Fruit fly (Drosophila melanogaster) whole organism, adult: ENCODE data around the gene UBL3.

ENCODE experiments used
- CG11617 ChIP-seq: fragments of 200-800 bp; sonication (Bioruptor generic); optimal IDR thresholded peaks from 2 replicates; lab custom pipeline; 2017; ENCODE audit warnings: mild to moderate bottlenecking, missing biosample characterization, missing genetic modification reagents, missing genetic modification characterization
- CG12768 ChIP-seq: fragments of 200-800 bp; sonication (Bioruptor generic); optimal IDR thresholded peaks from 2 replicates; lab custom pipeline; 2017; ENCODE audit warnings: missing biosample characterization, missing genetic modification characterization, mild to moderate bottlenecking, moderate library complexity, missing genetic modification reagents
- CG14711 ChIP-seq: fragments of 200-800 bp; sonication (Bioruptor generic); optimal IDR thresholded peaks from 2 replicates; lab custom pipeline; 2018; ENCODE audit warnings: missing biosample characterization, mild to moderate bottlenecking, missing genetic modification characterization, moderate library complexity
- CG1620 ChIP-seq: fragments of 200-800 bp; sonication (Bioruptor generic); optimal IDR thresholded peaks from 2 replicates; lab custom pipeline; 2016; ENCODE audit warnings: missing biosample characterization, missing genetic modification characterization
- CG33017 ChIP-seq: fragments of 200-800 bp; sonication (Bioruptor generic); optimal IDR thresholded peaks from 2 replicates; lab custom pipeline; 2018; ENCODE audit warnings: missing biosample characterization, mild to moderate bottlenecking, missing genetic modification characterization, moderate library complexity
- CG5204 ChIP-seq: fragments of 200-800 bp; sonication (Bioruptor generic); optimal IDR thresholded peaks from 2 replicates; lab custom pipeline; 2016; ENCODE audit warnings: missing biosample characterization, missing genetic modification characterization
- CG7045 ChIP-seq: fragments of 200-800 bp; sonication (Bioruptor generic); optimal IDR thresholded peaks from 2 replicates; lab custom pipeline; 2017; ENCODE audit warnings: missing biosample characterization, mild to moderate bottlenecking, missing genetic modification characterization
- CG7101 ChIP-seq: fragments of 200-800 bp; sonication (Bioruptor generic); optimal IDR thresholded peaks from 2 replicates; lab custom pipeline; 2018; ENCODE audit warnings: missing biosample characterization, mild to moderate bottlenecking, missing genetic modification characterization, moderate library complexity
- Clk ChIP-seq: fragments of 200-800 bp; sonication (Bioruptor generic); optimal IDR thresholded peaks from 2 replicates; lab custom pipeline; 2017; ENCODE audit warnings: missing biosample characterization, missing genetic modification characterization
- Crg-1 ChIP-seq: fragments of 200-800 bp; sonication (Bioruptor generic); optimal IDR thresholded peaks from 2 replicates; lab custom pipeline; 2016; ENCODE audit warnings: missing biosample characterization, missing genetic modification characterization
- Hr96 ChIP-seq: fragments of 200-800 bp; sonication (Bioruptor generic); optimal IDR thresholded peaks from 2 replicates; lab custom pipeline; 2016; ENCODE audit warnings: missing biosample characterization, missing genetic modification characterization
- Mnt ChIP-seq: fragments of 200-800 bp; sonication (Bioruptor generic); optimal IDR thresholded peaks from 2 replicates; lab custom pipeline; 2016; ENCODE audit warnings: missing biosample characterization, mild to moderate bottlenecking, missing genetic modification characterization
- bab1 ChIP-seq: fragments of 200-800 bp; sonication (Bioruptor generic); optimal IDR thresholded peaks from 3 replicates; lab custom pipeline; 2019; ENCODE audit warnings: missing biosample characterization, mild to moderate bottlenecking, missing genetic modification characterization, moderate library complexity
- cic ChIP-seq: fragments of 200-800 bp; sonication (Bioruptor generic); optimal IDR thresholded peaks from 2 replicates; lab custom pipeline; 2017; ENCODE audit warnings: missing biosample characterization, mild to moderate bottlenecking, missing genetic modification characterization, moderate library complexity
- cnc ChIP-seq, 2 experiments: fragments of >200 bp; optimal IDR thresholded peaks; 2 replicates each; lab custom pipeline; 2017
- kay ChIP-seq: fragments of 200-800 bp; sonication (Bioruptor generic); peaks from one replicate; lab custom pipeline; 2016; ENCODE audit warnings: missing biosample characterization, missing genetic modification characterization, borderline replicate concordance
- ovo ChIP-seq: fragments of 200-800 bp; sonication (Bioruptor generic); optimal IDR thresholded peaks from 2 replicates; lab custom pipeline; 2016; ENCODE audit warnings: missing biosample characterization, missing genetic modification characterization
- pad ChIP-seq: fragments of 200-800 bp; sonication (Bioruptor generic); optimal IDR thresholded peaks from 3 replicates; lab custom pipeline; 2017; ENCODE audit warnings: missing biosample characterization, missing genetic modification characterization, mild to moderate bottlenecking, moderate library complexity, missing genetic modification reagents
- tj ChIP-seq: fragments of 200-800 bp; sonication (Bioruptor generic); optimal IDR thresholded peaks from 3 replicates; lab custom pipeline; 2017; ENCODE audit warnings: missing biosample characterization, mild to moderate bottlenecking, missing genetic modification characterization, moderate library complexity
- toe ChIP-seq: fragments of 200-800 bp; sonication (Bioruptor generic); optimal IDR thresholded peaks from 2 replicates; lab custom pipeline; 2016; ENCODE audit warnings: missing biosample characterization, missing genetic modification characterization

Gene UBL3

DNA sequence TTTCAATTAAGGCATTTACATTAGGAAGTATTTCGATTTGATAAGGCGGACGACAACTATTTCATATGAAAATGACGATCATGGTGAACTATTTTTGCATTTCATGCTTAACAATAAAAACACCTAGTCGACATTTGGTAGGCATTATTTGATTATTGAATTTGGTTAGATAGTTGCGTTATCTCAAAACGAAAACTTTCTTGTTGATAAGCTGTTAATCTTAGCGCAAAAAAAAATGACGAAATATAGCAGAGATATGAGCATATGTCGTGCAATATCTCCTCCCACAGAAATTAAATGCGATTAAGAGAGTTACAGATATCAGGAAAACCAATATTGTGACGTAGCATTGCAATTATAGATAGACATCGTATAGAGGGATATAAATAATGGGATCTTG, 35.8 kb upstream of the UBL3 start:
- TF ChIP-seq Clk (GFP tag; lab: Kevin White, UChicago) (no peak), Hr96 (no peak), bab1 (no peak), cnc (optimal IDR thresholded peaks at IDR 0.05; lab: Kevin White, UChicago) (no peak), CG14711 (no peak), pad (GFP tag; lab: Kevin White, UChicago) (no peak), Crg-1 (GFP tag; lab: Kevin White, UChicago) (no peak), toe (no peak), Mnt (GFP tag; lab: Kevin White, UChicago) (no peak), kay (no peak), CG33017 (tag; lab: Kevin White, UChicago) (no peak), CG5204 (GFP tag; lab: Kevin White, UChicago) (no peak)

DNA sequence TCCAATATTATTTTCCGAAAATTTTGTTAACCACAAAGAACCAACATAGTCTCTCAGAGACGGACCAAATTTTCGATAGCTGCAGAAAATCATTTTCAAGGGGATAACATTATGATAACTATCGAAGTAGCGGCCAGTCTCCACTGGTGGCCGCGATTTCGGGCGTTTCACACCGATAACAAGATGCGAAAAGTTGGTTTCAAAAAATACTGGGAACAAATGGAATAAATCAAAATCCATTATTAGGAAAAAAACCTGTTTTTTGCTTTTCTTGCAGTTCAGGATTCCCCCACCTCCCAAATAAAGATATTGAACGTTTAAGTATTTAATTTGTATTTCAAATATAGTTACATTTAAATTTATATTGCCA, 34.3 kb upstream of the UBL3 start, which contains the start of gene tay:
Gene tay (minus strand): TSS at position 65 of the 370 bp plus-strand sequence.
- TF ChIP-seq bab1: no peak
- peak; percentile 26 for TF ChIP-seq kay

DNA sequence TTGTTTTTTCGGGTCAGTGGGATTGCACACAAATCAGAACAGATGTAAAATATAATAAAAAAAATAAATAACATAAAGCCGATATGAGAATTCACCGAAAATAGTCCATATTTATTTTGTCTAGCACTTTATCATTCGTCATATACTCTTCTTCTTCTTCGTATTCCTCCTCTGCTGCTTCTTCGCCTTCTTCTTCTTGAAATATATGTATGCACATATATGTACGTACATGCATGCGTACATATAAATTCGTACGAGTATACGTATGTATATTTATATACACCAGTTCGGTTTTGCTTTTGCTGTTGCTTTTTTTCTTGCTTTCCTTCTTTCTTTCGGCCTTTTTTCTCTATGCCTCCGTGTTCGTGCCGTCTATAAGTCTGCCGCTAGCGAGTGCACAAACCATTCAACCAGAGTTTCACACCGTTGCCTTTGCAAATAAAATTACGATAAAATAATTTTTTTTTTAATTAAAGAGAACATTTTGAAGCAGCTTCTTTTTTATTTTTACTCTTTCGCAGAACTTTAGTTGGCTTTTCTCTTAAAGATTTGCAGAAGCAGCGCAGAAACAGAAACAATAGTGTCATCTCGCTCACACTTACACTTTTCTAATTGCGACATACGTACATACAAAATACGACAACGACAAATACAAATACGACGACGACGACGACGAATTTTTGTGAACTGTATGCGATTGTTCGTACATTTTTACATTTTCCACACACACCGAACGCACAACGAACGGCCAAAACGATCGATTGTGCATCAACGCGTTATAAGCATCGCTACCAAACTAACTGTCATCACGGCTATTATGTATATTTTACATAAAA, 33.7 kb upstream of the UBL3 start:
- TF ChIP-seq Clk (GFP tag; lab: Kevin White, UChicago) (no peak), cic (GFP tag; lab: Kevin White, UChicago) (peak; percentile 93), CG14711 (peak; percentile 58), Mnt (GFP tag; lab: Kevin White, UChicago) (peak; percentile 78), cnc (optimal IDR thresholded peaks at IDR 0.05; lab: Kevin White, UChicago) (no peak), CG11617 (GFP tag; lab: Kevin White, UChicago) (peak; percentile 88), pad (GFP tag; lab: Kevin White, UChicago) (peak; percentile 2), tj (GFP tag; lab: Kevin White, UChicago) (peak; percentile 74), kay (peak; percentile 99), CG1620 (peak; percentile 42), toe (no peak), bab1 (peak; percentile 43), CG12768 (GFP tag; lab: Kevin White, UChicago) (peak; percentile 37), Crg-1 (GFP tag; lab: Kevin White, UChicago) (peak; percentile 53), CG33017 (tag; lab: Kevin White, UChicago) (peak; percentile 63), CG7101 (peak; percentile 67), Hr96 (no peak)

DNA sequence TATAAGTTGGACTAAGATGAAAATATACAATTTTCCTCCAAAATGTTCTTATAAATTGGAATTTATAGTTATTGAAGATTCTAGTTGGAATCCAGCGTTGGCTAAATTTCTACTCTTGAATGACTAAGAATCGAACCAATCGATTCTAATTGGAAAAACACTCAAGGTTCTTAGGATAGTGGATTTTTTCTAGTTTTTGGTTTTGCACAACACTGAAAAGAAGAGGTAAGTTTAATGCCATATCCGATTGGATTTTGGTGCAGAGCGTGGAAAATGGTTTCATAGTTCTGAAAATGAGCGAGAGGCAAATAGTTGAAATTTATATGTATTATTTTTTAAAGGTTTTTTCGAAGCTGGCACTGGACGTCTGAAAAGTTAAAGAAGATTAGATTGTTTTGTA, 22.6 kb upstream of the UBL3 start:
- no peak for TF ChIP-seq CG5204 (GFP tag; lab: Kevin White, UChicago)
- no peak for TF ChIP-seq CG14711
- TF ChIP-seq toe: no peak
- no peak for TF ChIP-seq ovo (GFP tag; lab: Kevin White, UChicago)
- TF ChIP-seq cnc (optimal IDR thresholded peaks at IDR 0.05; lab: Kevin White, UChicago): no peak
- no peak for TF ChIP-seq pad (GFP tag; lab: Kevin White, UChicago)
- no peak for TF ChIP-seq Crg-1 (GFP tag; lab: Kevin White, UChicago)
- TF ChIP-seq tj (GFP tag; lab: Kevin White, UChicago): no peak
- no peak for TF ChIP-seq cic (GFP tag; lab: Kevin White, UChicago)
- TF ChIP-seq CG11617 (GFP tag; lab: Kevin White, UChicago): no peak
- no peak for TF ChIP-seq Hr96
- TF ChIP-seq CG7101: no peak
- no peak for TF ChIP-seq CG7045 (GFP tag; lab: Kevin White, UChicago)
- TF ChIP-seq Clk (GFP tag; lab: Kevin White, UChicago): no peak
- no peak for TF ChIP-seq CG1620
- TF ChIP-seq kay: no peak
- TF ChIP-seq CG33017 (tag; lab: Kevin White, UChicago): no peak

DNA sequence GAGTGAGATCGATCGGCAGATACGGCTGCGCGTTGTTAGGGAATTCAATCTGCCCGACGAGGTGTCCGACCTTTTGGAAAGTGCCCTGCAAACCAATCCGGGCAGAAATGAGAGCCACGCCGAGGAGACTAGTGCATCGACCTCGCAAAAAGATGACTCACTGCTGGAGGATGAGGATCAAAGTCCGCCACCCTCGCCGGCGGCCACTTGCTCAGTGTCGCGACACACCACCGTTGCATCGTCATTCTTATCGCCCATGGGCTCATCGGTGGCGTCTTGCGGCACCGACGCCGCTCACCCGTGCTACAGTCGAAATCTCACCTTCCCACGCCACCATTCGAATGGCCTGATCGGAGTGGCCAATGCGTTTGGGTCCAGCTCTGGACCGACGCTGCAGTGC, 21.5 kb upstream of the UBL3 start:
- TF ChIP-seq CG11617 (GFP tag; lab: Kevin White, UChicago): no peak
- no peak for TF ChIP-seq CG5204 (GFP tag; lab: Kevin White, UChicago)
- TF ChIP-seq Crg-1 (GFP tag; lab: Kevin White, UChicago): no peak
- no peak for TF ChIP-seq pad (GFP tag; lab: Kevin White, UChicago)
- no peak for TF ChIP-seq CG33017 (tag; lab: Kevin White, UChicago)
- no peak for TF ChIP-seq Mnt (GFP tag; lab: Kevin White, UChicago)
- no peak for TF ChIP-seq Hr96
- no peak for TF ChIP-seq cic (GFP tag; lab: Kevin White, UChicago)
- TF ChIP-seq kay: no peak
- TF ChIP-seq Clk (GFP tag; lab: Kevin White, UChicago): no peak
- no peak for TF ChIP-seq CG7101
- no peak for TF ChIP-seq bab1
- TF ChIP-seq toe: no peak
- no peak for TF ChIP-seq tj (GFP tag; lab: Kevin White, UChicago)
- no peak for TF ChIP-seq CG14711
- no peak for TF ChIP-seq CG1620

DNA sequence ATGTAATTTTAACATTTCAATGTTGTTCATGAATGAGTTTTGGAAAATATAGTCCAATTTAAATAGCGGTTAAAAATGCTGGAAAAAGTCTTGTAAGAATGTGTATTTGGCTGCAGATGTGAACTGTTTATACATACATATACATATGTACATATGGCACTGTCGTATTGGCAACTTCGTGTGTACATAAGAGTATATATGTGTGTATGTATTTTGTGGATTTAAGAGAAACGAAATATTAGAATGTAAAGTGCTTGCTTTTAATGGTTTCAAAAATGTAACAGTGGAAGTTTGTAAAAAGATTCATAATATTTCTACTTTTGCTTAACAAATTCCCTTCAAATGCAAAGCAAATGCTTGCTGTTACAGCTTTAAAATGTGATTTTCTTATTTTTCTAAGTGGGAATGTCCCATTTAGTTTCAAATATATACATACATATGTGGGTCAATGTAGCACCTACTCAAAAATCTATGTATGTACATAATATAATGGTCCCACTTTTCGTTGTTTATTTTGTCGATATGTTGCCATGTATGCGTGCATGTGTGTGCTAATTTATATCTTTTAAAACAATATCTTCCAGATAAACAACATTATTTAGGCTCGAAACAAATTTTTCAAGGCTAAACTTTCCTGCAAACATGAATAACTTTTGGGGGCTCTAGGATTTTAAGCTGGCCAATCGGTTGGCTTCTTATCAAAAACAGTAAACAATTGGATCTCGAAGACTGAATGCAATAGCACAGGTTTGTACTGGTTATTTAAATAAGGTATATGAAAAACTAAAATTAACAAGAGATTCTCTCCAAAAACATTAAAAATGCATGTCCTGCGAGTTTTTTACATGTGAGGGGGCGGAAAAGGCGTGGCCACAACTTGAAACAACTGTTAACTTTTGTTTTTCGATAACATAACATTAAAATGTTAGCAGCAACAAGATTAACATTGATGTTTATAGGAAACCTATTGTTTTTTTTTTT, 18.1 kb upstream of the UBL3 start:
- peak; percentile 57 for TF ChIP-seq pad (GFP tag; lab: Kevin White, UChicago)
- TF ChIP-seq Crg-1 (GFP tag; lab: Kevin White, UChicago): peak; percentile 90
- TF ChIP-seq tj (GFP tag; lab: Kevin White, UChicago): peak; percentile 22
- peak; percentile 80 for TF ChIP-seq CG7101
- peak; percentile 37 for TF ChIP-seq Mnt (GFP tag; lab: Kevin White, UChicago)
- TF ChIP-seq CG11617 (GFP tag; lab: Kevin White, UChicago): peak; percentile 8
- peak; percentile 42 for TF ChIP-seq CG12768 (GFP tag; lab: Kevin White, UChicago)
- TF ChIP-seq toe: no peak
- TF ChIP-seq CG5204 (GFP tag; lab: Kevin White, UChicago): no peak
- TF ChIP-seq CG1620: peak; percentile 62
- TF ChIP-seq cnc (optimal IDR thresholded peaks at IDR 0.05; lab: Kevin White, UChicago): no peak
- TF ChIP-seq CG33017 (tag; lab: Kevin White, UChicago): peak; percentile 17
- peak; percentile 65 for TF ChIP-seq CG14711
- peak; percentile 13 for TF ChIP-seq cic (GFP tag; lab: Kevin White, UChicago)
- TF ChIP-seq Clk (GFP tag; lab: Kevin White, UChicago): no peak
- peak; percentile 88 for TF ChIP-seq ovo (GFP tag; lab: Kevin White, UChicago)
- TF ChIP-seq kay: peak; percentile 65
